Fruit fly (Drosophila melanogaster): ENCODE data around the gene CG11403.

dm6 chrX:1262536-1263263, 23.0 kb upstream of the CG11403 start:
- TF ChIP-seq tx (GFP tag; optimal IDR thresholded peaks at IDR 0.05) (no peak), Kr (GFP tag; optimal IDR thresholded peaks at IDR 0.05) (no peak), HLH4C (GFP tag; IDR thresholded peaks at IDR 0.05; ENCODE audit: partially characterized antibody) (no peak), maf-S (GFP tag; optimal IDR thresholded peaks at IDR 0.05) (no peak)
